Worm (Caenorhabditis elegans) whole organism, young adult: ENCODE data around the gene R13A1.5.

ENCODE experiments used
- B0336.3 ChIP-seq: fragments of 200-800 bp; sonication (Bioruptor generic); IDR thresholded peaks from 2 replicates; pipeline ENCODE4 v1.3.6; 2022; ENCODE audit warnings: missing genetic modification characterization, missing compliant biosample characterization
- C17E4.6 ChIP-seq: fragments of 200-800 bp; sonication (Bioruptor generic); IDR thresholded peaks from 2 replicates; pipeline ENCODE4 v1.3.6; 2022; ENCODE audit warnings: missing genetic modification reagents, missing genetic modification characterization, missing compliant biosample characterization
- F23B12.7 ChIP-seq: sonication (generic microtip); optimal IDR thresholded peaks from 2 replicates; lab custom pipeline; 2017; ENCODE audit warnings: missing genetic modification characterization, mild to moderate bottlenecking, missing compliant biosample characterization, antibody characterized with exemption, moderate library complexity; ENCODE audit not compliant: insufficient read depth
- F52B5.7 ChIP-seq: sonication (generic microtip); optimal IDR thresholded peaks from 2 replicates; lab custom pipeline; 2016; ENCODE audit warnings: mild to moderate bottlenecking, missing genetic modification characterization, missing compliant biosample characterization
- K12H6.12 ChIP-seq: fragments of 200-800 bp; sonication (Bioruptor generic); optimal IDR thresholded peaks from 2 replicates; lab custom pipeline; 2018; ENCODE audit warnings: mild to moderate bottlenecking, missing genetic modification characterization, missing compliant biosample characterization
- T07F8.4 ChIP-seq: sonication (generic microtip); optimal IDR thresholded peaks from 2 replicates; lab custom pipeline; 2016; ENCODE audit warnings: mild to moderate bottlenecking, missing genetic modification characterization, moderate library complexity, missing compliant biosample characterization
- Y79H2A.3 ChIP-seq: fragments of 200-800 bp; sonication (Bioruptor generic); conservative IDR thresholded peaks from 2 replicates; pipeline ENCODE4 v1.3.6; 2022; ENCODE audit warnings: missing genetic modification reagents, missing genetic modification characterization, missing compliant biosample characterization
- atf-7 ChIP-seq: sonication (generic microtip); optimal IDR thresholded peaks from 2 replicates; lab custom pipeline; 2017; ENCODE audit warnings: mild to moderate bottlenecking, missing genetic modification characterization, missing compliant biosample characterization
- attf-5 ChIP-seq: fragments of 200-800 bp; sonication (Bioruptor generic); optimal IDR thresholded peaks from 2 replicates; lab custom pipeline; 2018; ENCODE audit warnings: mild to moderate bottlenecking, missing genetic modification characterization, missing compliant biosample characterization
- attf-6 ChIP-seq: fragments of 200-800 bp; sonication (Bioruptor generic); IDR thresholded peaks from 2 replicates; pipeline ENCODE4 v1.3.6; 2022; ENCODE audit warnings: missing genetic modification reagents, missing genetic modification characterization, missing compliant biosample characterization
- bed-1 ChIP-seq: fragments of 200-800 bp; sonication (Bioruptor generic); IDR thresholded peaks from 2 replicates; pipeline ENCODE4 v1.3.6; 2022; ENCODE audit warnings: missing genetic modification reagents, missing genetic modification characterization, missing compliant biosample characterization
- cebp-2 ChIP-seq: fragments of 200-800 bp; sonication (Bioruptor generic); IDR thresholded peaks from 2 replicates; pipeline ENCODE4 v1.3.6; 2022; ENCODE audit warnings: missing genetic modification characterization, missing compliant biosample characterization
- ceh-100 ChIP-seq: fragments of 200-800 bp; sonication (Bioruptor generic); IDR thresholded peaks from 2 replicates; pipeline ENCODE4 v1.3.6; 2022; ENCODE audit warnings: missing genetic modification reagents, missing genetic modification characterization, missing compliant biosample characterization
- ceh-27 ChIP-seq: fragments of 200-800 bp; sonication (Bioruptor generic); optimal IDR thresholded peaks from 2 replicates; lab custom pipeline; 2018; ENCODE audit warnings: mild to moderate bottlenecking, missing genetic modification characterization, moderate library complexity, missing compliant biosample characterization
- ceh-40 ChIP-seq: fragments of 200-800 bp; sonication (Bioruptor generic); IDR thresholded peaks from 2 replicates; pipeline ENCODE4 v1.3.6; 2022; ENCODE audit warnings: missing genetic modification characterization, missing compliant biosample characterization
- ceh-58 ChIP-seq: fragments of 200-800 bp; sonication (Bioruptor generic); IDR thresholded peaks from 2 replicates; pipeline ENCODE4 v1.3.6; 2022; ENCODE audit warnings: missing genetic modification characterization, missing compliant biosample characterization
- dox-1 ChIP-seq: fragments of 200-800 bp; sonication (Bioruptor generic); IDR thresholded peaks from 2 replicates; pipeline ENCODE4 v1.3.6; 2022; ENCODE audit warnings: missing genetic modification reagents, missing genetic modification characterization, missing compliant biosample characterization
- dpff-1 ChIP-seq: sonication (generic microtip); optimal IDR thresholded peaks from 2 replicates; lab custom pipeline; 2017; ENCODE audit warnings: mild to moderate bottlenecking, missing genetic modification characterization, missing compliant biosample characterization
- dpl-1 ChIP-seq: fragments of 150-350 bp; optimal IDR thresholded peaks from 2 replicates; lab custom pipeline; 2014; ENCODE audit warnings: missing biosample characterization, missing genetic modification reagents, missing genetic modification characterization
- efl-1 ChIP-seq: fragments of 150-350 bp; optimal IDR thresholded peaks from 2 replicates; lab custom pipeline; 2014; ENCODE audit warnings: missing biosample characterization, missing genetic modification reagents, missing genetic modification characterization
- egrh-3 ChIP-seq: fragments of 200-800 bp; sonication (Bioruptor generic); IDR thresholded peaks from 2 replicates; pipeline ENCODE4 v1.3.6; 2022; ENCODE audit warnings: missing genetic modification reagents, missing genetic modification characterization, missing compliant biosample characterization
- ekl-4 ChIP-seq: fragments of 200-800 bp; sonication (Bioruptor generic); IDR thresholded peaks from 2 replicates; pipeline ENCODE4 v1.3.6; 2022; ENCODE audit warnings: missing genetic modification reagents, missing genetic modification characterization, missing compliant biosample characterization
- hlh-26 ChIP-seq: fragments of 200-800 bp; sonication (Bioruptor generic); conservative IDR thresholded peaks from 2 replicates; pipeline ENCODE4 v1.3.6; 2022; ENCODE audit warnings: missing genetic modification reagents, missing genetic modification characterization, missing compliant biosample characterization
- hrde-1 ChIP-seq: sonication (generic microtip); optimal IDR thresholded peaks from 2 replicates; lab custom pipeline; 2016; ENCODE audit warnings: missing genetic modification characterization, mild to moderate bottlenecking, missing compliant biosample characterization, moderate library complexity, missing genotype, missing genetic modification reagents, borderline replicate concordance
- lag-1 ChIP-seq: fragments of 200-800 bp; sonication (Bioruptor generic); IDR thresholded peaks from 2 replicates; pipeline ENCODE4 v1.3.6; 2022; ENCODE audit warnings: missing genetic modification reagents, missing genetic modification characterization, missing compliant biosample characterization
- lin-26 ChIP-seq: fragments of 200-800 bp; sonication (Bioruptor generic); IDR thresholded peaks from 2 replicates; pipeline ENCODE4 v1.3.6; 2022; ENCODE audit warnings: missing genetic modification reagents, missing genetic modification characterization, missing compliant biosample characterization
- lin-40 ChIP-seq: sonication (generic microtip); optimal IDR thresholded peaks from 2 replicates; lab custom pipeline; 2016; ENCODE audit warnings: missing genetic modification characterization, mild to moderate bottlenecking, missing compliant biosample characterization, missing genotype, missing genetic modification reagents
- lin-54 ChIP-seq: fragments of 200-800 bp; sonication (Bioruptor generic); optimal IDR thresholded peaks from 2 replicates; lab custom pipeline; 2018; ENCODE audit warnings: mild to moderate bottlenecking, missing genetic modification characterization, missing compliant biosample characterization
- lsl-1 ChIP-seq: fragments of 200-800 bp; sonication (Bioruptor generic); optimal IDR thresholded peaks from 2 replicates; lab custom pipeline; 2018; ENCODE audit warnings: mild to moderate bottlenecking, missing genetic modification characterization, moderate library complexity, missing compliant biosample characterization
- lsy-27 ChIP-seq: sonication (generic microtip); optimal IDR thresholded peaks from 2 replicates; lab custom pipeline; 2017; ENCODE audit warnings: missing genetic modification characterization, mild to moderate bottlenecking, missing compliant biosample characterization, antibody characterized with exemption, missing genotype, borderline replicate concordance; ENCODE audit not compliant: insufficient read depth
- madf-10 ChIP-seq: sonication (generic microtip); optimal IDR thresholded peaks from 2 replicates; lab custom pipeline; 2016; ENCODE audit warnings: mild to moderate bottlenecking, missing genetic modification characterization, missing compliant biosample characterization
- madf-6 ChIP-seq: fragments of 200-800 bp; sonication (Bioruptor generic); IDR thresholded peaks from 2 replicates; pipeline ENCODE4 v1.3.6; 2022; ENCODE audit warnings: missing genetic modification reagents, missing genetic modification characterization, missing compliant biosample characterization
- madf-8 ChIP-seq: fragments of 200-800 bp; sonication (Bioruptor generic); conservative IDR thresholded peaks from 2 replicates; pipeline ENCODE4 v1.3.6; 2022; ENCODE audit warnings: missing genetic modification reagents, missing genetic modification characterization, missing compliant biosample characterization
- mcd-1 ChIP-seq: fragments of 200-800 bp; sonication (Bioruptor generic); IDR thresholded peaks from 2 replicates; pipeline ENCODE4 v1.3.6; 2022; ENCODE audit warnings: missing genetic modification reagents, missing genetic modification characterization, missing compliant biosample characterization
- mes-4 ChIP-seq: sonication (generic microtip); optimal IDR thresholded peaks from 2 replicates; lab custom pipeline; 2016; ENCODE audit warnings: missing genotype, missing genetic modification characterization, missing compliant biosample characterization
- pbrm-1 ChIP-seq: fragments of 200-800 bp; sonication (Bioruptor generic); IDR thresholded peaks from 2 replicates; pipeline ENCODE4 v1.3.6; 2022; ENCODE audit warnings: missing genetic modification reagents, missing genetic modification characterization, missing compliant biosample characterization
- repo-1 ChIP-seq: sonication (generic microtip); optimal IDR thresholded peaks from 2 replicates; lab custom pipeline; 2017; ENCODE audit warnings: mild to moderate bottlenecking, missing genetic modification characterization, missing compliant biosample characterization
- sea-2 ChIP-seq: fragments of 200-800 bp; sonication (Bioruptor generic); IDR thresholded peaks from 2 replicates; pipeline ENCODE4 v1.3.6; 2022; ENCODE audit warnings: missing genetic modification characterization, missing compliant biosample characterization
- snpc-3.4 ChIP-seq: sonication (generic microtip); optimal IDR thresholded peaks from 2 replicates; lab custom pipeline; 2017; ENCODE audit warnings: missing genetic modification characterization, mild to moderate bottlenecking, missing compliant biosample characterization, antibody characterized with exemption, moderate library complexity, missing genotype, missing genetic modification reagents
- snpc-4 ChIP-seq, 5 experiments: fragments of 150-350 bp in 1 of 5; sonication (generic microtip) in 4 of 5; optimal IDR thresholded peaks; 2 replicates each; lab custom pipeline; 2014 to 2018; ENCODE audit warnings: missing genetic modification characterization in 5 of 5, missing biosample characterization in 3 of 5, antibody characterized with exemption in 2 of 5, mild to moderate bottlenecking in 2 of 5, missing compliant biosample characterization in 2 of 5, missing genotype in 2 of 5, moderate library complexity in 2 of 5, missing genetic modification reagents in 1 of 5
- sptf-2 ChIP-seq: fragments of 200-800 bp; sonication (Bioruptor generic); optimal IDR thresholded peaks from 2 replicates; lab custom pipeline; 2018; ENCODE audit warnings: mild to moderate bottlenecking, missing genetic modification characterization, missing compliant biosample characterization
- unc-130 ChIP-seq: sonication (generic microtip); optimal IDR thresholded peaks from 2 replicates; lab custom pipeline; 2016; ENCODE audit warnings: missing genetic modification reagents, missing genetic modification characterization, missing compliant biosample characterization
- unc-62 ChIP-seq: fragments of 150-350 bp; optimal IDR thresholded peaks from 2 replicates; lab custom pipeline; 2014; ENCODE audit warnings: missing biosample characterization, missing genetic modification reagents, missing genetic modification characterization
- zfh-2 ChIP-seq: fragments of 200-800 bp; sonication (Bioruptor generic); conservative IDR thresholded peaks from 2 replicates; pipeline ENCODE4 v1.3.6; 2022; ENCODE audit warnings: missing genetic modification reagents, missing genetic modification characterization, missing compliant biosample characterization
- ztf-18 ChIP-seq: sonication (generic microtip); optimal IDR thresholded peaks from 2 replicates; lab custom pipeline; 2016; ENCODE audit warnings: missing genotype, mild to moderate bottlenecking, missing genetic modification characterization, missing compliant biosample characterization

Gene R13A1.5

DNA sequence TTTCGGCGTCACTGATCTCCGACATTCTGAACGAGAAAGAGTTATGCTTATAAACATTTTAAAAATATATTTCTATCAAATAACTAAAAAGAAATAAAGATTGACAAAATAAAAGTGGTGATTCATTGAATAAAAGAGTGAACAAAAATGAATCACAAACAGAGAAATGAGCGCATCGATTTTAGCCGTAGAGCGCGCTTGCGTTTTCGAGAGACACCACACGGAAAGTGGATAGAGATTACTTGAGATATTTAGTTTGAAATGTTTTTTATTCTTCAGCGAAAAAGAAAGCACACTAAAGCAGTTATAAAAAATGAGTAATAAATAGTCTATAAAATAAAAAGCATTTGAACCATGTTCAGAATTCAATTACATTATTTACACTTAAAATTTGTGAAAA is 38.6 kb upstream of the R13A1.5 start, which contains the start of gene cap-1 (continued):
- TF ChIP-seq lsy-27 (tag; lab: Kevin White, UChicago) = no peak
- peak; percentile 67 for TF ChIP-seq dox-1 (GFP tag; lab: Robert Waterston, UW)
- no peak for TF ChIP-seq madf-8 (GFP tag; lab: Robert Waterston, UW)
- no peak for TF ChIP-seq lin-26 (GFP tag; lab: Robert Waterston, UW)
- TF ChIP-seq ceh-27 (GFP tag; lab: Kevin White, UChicago) = peak; percentile 41
- peak; percentile 43 for TF ChIP-seq snpc-4 (GFP tag; optimal IDR thresholded peaks at IDR 0.05; lab: Kevin White, UChicago)
- peak; percentile 22 to 72 (median 58) for TF ChIP-seq snpc-4 (tag; optimal IDR thresholded peaks at IDR 0.05; lab: Kevin White, UChicago)
- no peak for TF ChIP-seq bed-1 (GFP tag; lab: Robert Waterston, UW)
- peak; percentile 11 for TF ChIP-seq efl-1 (GFP tag; lab: Kevin White, UChicago)
- no peak for TF ChIP-seq ceh-40 (GFP tag; lab: Robert Waterston, UW)
- no peak for TF ChIP-seq lag-1
- no peak for TF ChIP-seq cebp-2
- no peak for TF ChIP-seq repo-1 (tag; lab: Kevin White, UChicago)
- TF ChIP-seq dpl-1 = peak; percentile 13
- TF ChIP-seq ceh-100 (GFP tag; lab: Robert Waterston, UW) = peak; percentile 93
- TF ChIP-seq ceh-58 = no peak
- peak; percentile 32 for TF ChIP-seq ztf-18
- no peak for TF ChIP-seq F52B5.7 (tag; lab: Kevin White, UChicago)
- TF ChIP-seq hrde-1 (tag; lab: Kevin White, UChicago) = no peak
- no peak for TF ChIP-seq atf-7 (tag; lab: Kevin White, UChicago)
- TF ChIP-seq unc-62 = no peak
- no peak for TF ChIP-seq hlh-26
- peak; percentile 92 for TF ChIP-seq F23B12.7 (tag; lab: Kevin White, UChicago)
- TF ChIP-seq zfh-2 = no peak
- no peak for TF ChIP-seq madf-6
- no peak for TF ChIP-seq egrh-3
- TF ChIP-seq B0336.3 (GFP tag; lab: Robert Waterston, UW) = no peak
- no peak for TF ChIP-seq T07F8.4 (tag; lab: Kevin White, UChicago)
- peak; percentile 8 for TF ChIP-seq madf-10 (tag; lab: Kevin White, UChicago)
- TF ChIP-seq pbrm-1 (GFP tag; lab: Robert Waterston, UW) = no peak
- no peak for TF ChIP-seq C17E4.6 (GFP tag; lab: Robert Waterston, UW)
- TF ChIP-seq Y79H2A.3 (GFP tag; lab: Robert Waterston, UW) = no peak
- TF ChIP-seq sea-2 (GFP tag; lab: Robert Waterston, UW) = no peak
- peak; percentile 52 for TF ChIP-seq snpc-3.4 (tag; lab: Kevin White, UChicago)
- TF ChIP-seq attf-5 = peak; percentile 83
- peak; percentile 3 for TF ChIP-seq lin-40 (tag; lab: Kevin White, UChicago)
- TF ChIP-seq lsl-1 (GFP tag; lab: Kevin White, UChicago) = peak; percentile 37
- TF ChIP-seq dpff-1 = no peak
- TF ChIP-seq ekl-4 (GFP tag; lab: Robert Waterston, UW) = no peak
- peak; percentile 0 for TF ChIP-seq K12H6.12
- peak; percentile 88 for TF ChIP-seq mcd-1 (GFP tag; lab: Robert Waterston, UW)
- TF ChIP-seq attf-6 (GFP tag; lab: Robert Waterston, UW) = no peak
- TF ChIP-seq mes-4 = no peak
- no peak for TF ChIP-seq sptf-2
- TF ChIP-seq unc-130 (GFP tag; lab: Kevin White, UChicago) = peak; percentile 19
- peak; percentile 36 for TF ChIP-seq lin-54 (GFP tag; lab: Kevin White, UChicago)
